Worm (Caenorhabditis elegans) whole organism, young adult: ENCODE results near the gene C06A1.7.

Experiments used
- C17E4.6 ChIP-seq: fragments of 200-800 bp; sonication (Bioruptor generic); IDR thresholded peaks from 2 replicates; pipeline ENCODE4 v1.3.6; 2022; ENCODE audit warnings: missing genetic modification reagents, missing genetic modification characterization, missing compliant biosample characterization
- F39B2.1 ChIP-seq: fragments of 200-800 bp; sonication (Bioruptor generic); IDR thresholded peaks from 2 replicates; pipeline ENCODE4 v1.3.6; 2022; ENCODE audit warnings: missing genetic modification reagents, missing genetic modification characterization, missing compliant biosample characterization
- F57A8.1 ChIP-seq: fragments of 200-800 bp; sonication (Bioruptor generic); optimal IDR thresholded peaks from 2 replicates; lab custom pipeline; 2018; ENCODE audit warnings: mild to moderate bottlenecking, missing genetic modification characterization, moderate library complexity, missing compliant biosample characterization
- K11D2.4 ChIP-seq: fragments of 200-800 bp; sonication (Bioruptor generic); IDR thresholded peaks from 2 replicates; pipeline ENCODE4 v1.3.6; 2022; ENCODE audit warnings: missing genetic modification reagents, missing genetic modification characterization, missing compliant biosample characterization
- Y53G8AR.9 ChIP-seq: fragments of 200-800 bp; sonication (Bioruptor generic); conservative IDR thresholded peaks from 2 replicates; pipeline ENCODE4 v1.3.6; 2022; ENCODE audit warnings: missing genetic modification reagents, missing genetic modification characterization, missing compliant biosample characterization
- Y67H2A.10 ChIP-seq: fragments of 200-800 bp; sonication (Bioruptor generic); conservative IDR thresholded peaks from 2 replicates; pipeline ENCODE4 v1.3.6; 2022; ENCODE audit warnings: missing genetic modification reagents, missing genetic modification characterization, missing compliant biosample characterization
- ama-1 ChIP-seq, 3 experiments: fragments of 150-350 bp in 1 of 3; sonication (generic microtip) in 2 of 3; optimal IDR thresholded peaks; 2 replicates each; lab custom pipeline; 2014 to 2018; ENCODE audit warnings: missing biosample characterization in 2 of 3, missing genetic modification characterization in 2 of 3, missing genetic modification reagents in 2 of 3
- bed-2 ChIP-seq: fragments of 200-800 bp; sonication (Bioruptor generic); IDR thresholded peaks from 2 replicates; pipeline ENCODE4 v1.3.6; 2022; ENCODE audit warnings: missing genetic modification reagents, missing genetic modification characterization, missing compliant biosample characterization
- ccch-3 ChIP-seq: fragments of 200-800 bp; sonication (Bioruptor generic); optimal IDR thresholded peaks from 2 replicates; lab custom pipeline; 2018; ENCODE audit warnings: mild to moderate bottlenecking, missing genetic modification characterization, missing compliant biosample characterization
- cebp-1 ChIP-seq, 2 experiments: fragments of 200-800 bp in 1 of 2; sonication (Bioruptor generic) in 1 of 2; sonication (generic microtip) in 1 of 2; IDR thresholded peaks in 1 of 2; optimal IDR thresholded peaks in 1 of 2; 2 replicates each; pipeline versions ENCODE4 v1.3.6 to Lab custom; 2017 to 2022; ENCODE audit warnings: missing compliant biosample characterization in 2 of 2, missing genetic modification characterization in 2 of 2, mild to moderate bottlenecking in 1 of 2, missing genetic modification reagents in 1 of 2, moderate library complexity in 1 of 2
- ceh-27 ChIP-seq: fragments of 200-800 bp; sonication (Bioruptor generic); optimal IDR thresholded peaks from 2 replicates; lab custom pipeline; 2018; ENCODE audit warnings: mild to moderate bottlenecking, missing genetic modification characterization, moderate library complexity, missing compliant biosample characterization
- ceh-79 ChIP-seq: sonication (generic microtip); optimal IDR thresholded peaks from 2 replicates; lab custom pipeline; 2017; ENCODE audit warnings: mild to moderate bottlenecking, missing genetic modification characterization, missing compliant biosample characterization
- ceh-91 ChIP-seq: fragments of 200-800 bp; sonication (Bioruptor generic); IDR thresholded peaks from 2 replicates; pipeline ENCODE4 v1.3.6; 2022; ENCODE audit warnings: missing genetic modification reagents, missing genetic modification characterization, missing compliant biosample characterization
- chd-7 ChIP-seq: sonication (generic microtip); optimal IDR thresholded peaks from 2 replicates; lab custom pipeline; 2016; ENCODE audit warnings: mild to moderate bottlenecking, missing genetic modification characterization, moderate library complexity, missing compliant biosample characterization
- dpff-1 ChIP-seq: sonication (generic microtip); optimal IDR thresholded peaks from 2 replicates; lab custom pipeline; 2017; ENCODE audit warnings: mild to moderate bottlenecking, missing genetic modification characterization, missing compliant biosample characterization
- egl-18 ChIP-seq: fragments of 200-800 bp; sonication (Bioruptor generic); IDR thresholded peaks from 2 replicates; pipeline ENCODE4 v1.3.6; 2022; ENCODE audit warnings: missing genetic modification reagents, missing genetic modification characterization, missing compliant biosample characterization
- hlh-26 ChIP-seq: fragments of 200-800 bp; sonication (Bioruptor generic); conservative IDR thresholded peaks from 2 replicates; pipeline ENCODE4 v1.3.6; 2022; ENCODE audit warnings: missing genetic modification reagents, missing genetic modification characterization, missing compliant biosample characterization
- hmg-1.2 ChIP-seq: fragments of 200-800 bp; sonication (Bioruptor generic); IDR thresholded peaks from 2 replicates; pipeline ENCODE4 v1.3.6; 2022; ENCODE audit warnings: missing genetic modification reagents, missing genetic modification characterization, missing compliant biosample characterization
- hrde-1 ChIP-seq: sonication (generic microtip); optimal IDR thresholded peaks from 2 replicates; lab custom pipeline; 2016; ENCODE audit warnings: missing genetic modification characterization, mild to moderate bottlenecking, missing compliant biosample characterization, moderate library complexity, missing genotype, missing genetic modification reagents, borderline replicate concordance
- let-607 ChIP-seq, 2 experiments: fragments of 200-800 bp in 1 of 2; sonication (Bioruptor generic) in 1 of 2; sonication (generic microtip) in 1 of 2; optimal IDR thresholded peaks; 2 replicates each; lab custom pipeline; 2016 to 2018; ENCODE audit warnings: mild to moderate bottlenecking in 2 of 2, missing compliant biosample characterization in 2 of 2, missing genetic modification characterization in 2 of 2, moderate library complexity in 2 of 2, missing genotype in 1 of 2
- lin-26 ChIP-seq: fragments of 200-800 bp; sonication (Bioruptor generic); IDR thresholded peaks from 2 replicates; pipeline ENCODE4 v1.3.6; 2022; ENCODE audit warnings: missing genetic modification reagents, missing genetic modification characterization, missing compliant biosample characterization
- lir-1 ChIP-seq: fragments of 200-800 bp; sonication (Bioruptor generic); conservative IDR thresholded peaks from 2 replicates; pipeline ENCODE4 v1.3.6; 2022; ENCODE audit warnings: missing genetic modification reagents, missing genetic modification characterization, missing compliant biosample characterization
- madf-10 ChIP-seq: sonication (generic microtip); optimal IDR thresholded peaks from 2 replicates; lab custom pipeline; 2016; ENCODE audit warnings: mild to moderate bottlenecking, missing genetic modification characterization, missing compliant biosample characterization
- madf-6 ChIP-seq: fragments of 200-800 bp; sonication (Bioruptor generic); IDR thresholded peaks from 2 replicates; pipeline ENCODE4 v1.3.6; 2022; ENCODE audit warnings: missing genetic modification reagents, missing genetic modification characterization, missing compliant biosample characterization
- mxl-1 ChIP-seq: sonication (generic microtip); optimal IDR thresholded peaks from 2 replicates; lab custom pipeline; 2016; ENCODE audit warnings: missing genetic modification characterization, missing compliant biosample characterization
- nfya-1 ChIP-seq: sonication (generic microtip); optimal IDR thresholded peaks from 2 replicates; lab custom pipeline; 2017; ENCODE audit warnings: antibody characterized with exemption, missing compliant biosample characterization, missing genetic modification characterization, borderline replicate concordance; ENCODE audit not compliant: insufficient read depth
- nfyb-1 ChIP-seq: fragments of 200-800 bp; sonication (Bioruptor generic); IDR thresholded peaks from 2 replicates; pipeline ENCODE4 v1.3.6; 2022; ENCODE audit warnings: missing genetic modification reagents, missing genetic modification characterization, missing compliant biosample characterization
- nhr-120 ChIP-seq: fragments of 200-800 bp; sonication (Bioruptor generic); IDR thresholded peaks from 2 replicates; pipeline ENCODE4 v1.3.6; 2022; ENCODE audit warnings: missing genetic modification characterization, missing compliant biosample characterization
- pbrm-1 ChIP-seq: fragments of 200-800 bp; sonication (Bioruptor generic); IDR thresholded peaks from 2 replicates; pipeline ENCODE4 v1.3.6; 2022; ENCODE audit warnings: missing genetic modification reagents, missing genetic modification characterization, missing compliant biosample characterization
- pha-4 ChIP-seq: fragments of 150-350 bp; sonication (generic microtip); optimal IDR thresholded peaks from 2 replicates; lab custom pipeline; 2014; ENCODE audit warnings: missing biosample characterization, missing genetic modification reagents, missing genetic modification characterization
- rec-8 ChIP-seq, 2 experiments: sonication (generic microtip); optimal IDR thresholded peaks; 2 replicates each; lab custom pipeline; 2016; ENCODE audit warnings: mild to moderate bottlenecking in 2 of 2, missing genetic modification characterization in 2 of 2, missing genetic modification reagents in 2 of 2, missing genotype in 2 of 2, missing biosample characterization in 1 of 2, missing compliant biosample characterization in 1 of 2, moderate library complexity in 1 of 2
- repo-1 ChIP-seq: sonication (generic microtip); optimal IDR thresholded peaks from 2 replicates; lab custom pipeline; 2017; ENCODE audit warnings: mild to moderate bottlenecking, missing genetic modification characterization, missing compliant biosample characterization
- sdz-38 ChIP-seq: sonication (generic microtip); optimal IDR thresholded peaks from 2 replicates; lab custom pipeline; 2016; ENCODE audit warnings: missing genotype, missing genetic modification characterization, missing compliant biosample characterization
- somi-1 ChIP-seq: fragments of 200-800 bp; sonication (Bioruptor generic); optimal IDR thresholded peaks from 2 replicates; lab custom pipeline; 2018; ENCODE audit warnings: mild to moderate bottlenecking, missing genetic modification characterization, missing compliant biosample characterization
- tbp1 ChIP-seq: fragments of 200-800 bp; sonication (Bioruptor generic); optimal IDR thresholded peaks from 2 replicates; lab custom pipeline; 2018; ENCODE audit warnings: mild to moderate bottlenecking, missing genetic modification characterization, missing compliant biosample characterization
- tbx-9 ChIP-seq: sonication (generic microtip); optimal IDR thresholded peaks from 2 replicates; lab custom pipeline; 2016; ENCODE audit warnings: borderline replicate concordance, missing genetic modification characterization, inconsistent platforms, missing compliant biosample characterization
- xnd-1 ChIP-seq: sonication (generic microtip); optimal IDR thresholded peaks from 2 replicates; lab custom pipeline; 2016; ENCODE audit warnings: missing genotype, missing genetic modification reagents, missing genetic modification characterization, missing compliant biosample characterization
- zfh-2 ChIP-seq: fragments of 200-800 bp; sonication (Bioruptor generic); conservative IDR thresholded peaks from 2 replicates; pipeline ENCODE4 v1.3.6; 2022; ENCODE audit warnings: missing genetic modification reagents, missing genetic modification characterization, missing compliant biosample characterization
- ztf-25 ChIP-seq: fragments of 200-800 bp; sonication (Bioruptor generic); IDR thresholded peaks from 2 replicates; pipeline ENCODE4 v1.3.6; 2022; ENCODE audit warnings: missing genetic modification reagents, missing genetic modification characterization, missing compliant biosample characterization
- ztf-26 ChIP-seq: sonication (generic microtip); optimal IDR thresholded peaks from 2 replicates; lab custom pipeline; 2017; ENCODE audit warnings: missing genetic modification characterization, missing compliant biosample characterization

The C06A1.7 gene

DNA sequence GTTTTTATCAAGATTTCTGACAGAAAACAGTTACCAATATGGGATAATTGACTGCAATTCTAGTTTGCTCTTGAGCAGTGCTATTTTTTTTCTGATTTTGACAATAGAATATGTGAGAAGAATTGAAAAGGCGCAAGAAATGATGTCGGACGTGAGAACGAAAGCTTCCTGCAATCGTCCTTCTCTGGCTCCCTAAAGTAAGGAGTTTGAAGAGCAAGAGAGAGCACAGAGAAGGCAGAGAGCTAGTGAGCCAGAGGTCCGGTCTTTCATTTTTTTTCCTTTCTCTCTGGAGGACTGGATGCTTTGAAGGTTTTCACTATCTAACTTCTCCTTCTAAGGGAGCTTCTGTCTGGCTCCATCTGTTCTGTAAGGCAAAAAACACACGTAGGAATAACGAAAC is 14.5 kb upstream of the C06A1.7 start:
- TF ChIP-seq somi-1: no peak
- TF ChIP-seq Y67H2A.10 (GFP tag; lab: Robert Waterston, UW): no peak
- TF ChIP-seq ama-1 (optimal IDR thresholded peaks at IDR 0.05; lab: Kevin White, UChicago): peak; percentile 82
- no peak for TF ChIP-seq ama-1 (GFP tag; optimal IDR thresholded peaks at IDR 0.05; lab: Kevin White, UChicago)
- TF ChIP-seq cebp-1 (GFP tag; IDR thresholded peaks at IDR 0.05; lab: Robert Waterston, UW): no peak
- peak; percentile 9 for TF ChIP-seq cebp-1 (tag; optimal IDR thresholded peaks at IDR 0.05; lab: Kevin White, UChicago)
- peak; percentile 17; the same call in 1 of the 2 replicates for TF ChIP-seq zfh-2 (GFP tag; lab: Robert Waterston, UW)
- no peak for TF ChIP-seq ceh-91
- TF ChIP-seq, all 124 proteins: peak for 3

DNA sequence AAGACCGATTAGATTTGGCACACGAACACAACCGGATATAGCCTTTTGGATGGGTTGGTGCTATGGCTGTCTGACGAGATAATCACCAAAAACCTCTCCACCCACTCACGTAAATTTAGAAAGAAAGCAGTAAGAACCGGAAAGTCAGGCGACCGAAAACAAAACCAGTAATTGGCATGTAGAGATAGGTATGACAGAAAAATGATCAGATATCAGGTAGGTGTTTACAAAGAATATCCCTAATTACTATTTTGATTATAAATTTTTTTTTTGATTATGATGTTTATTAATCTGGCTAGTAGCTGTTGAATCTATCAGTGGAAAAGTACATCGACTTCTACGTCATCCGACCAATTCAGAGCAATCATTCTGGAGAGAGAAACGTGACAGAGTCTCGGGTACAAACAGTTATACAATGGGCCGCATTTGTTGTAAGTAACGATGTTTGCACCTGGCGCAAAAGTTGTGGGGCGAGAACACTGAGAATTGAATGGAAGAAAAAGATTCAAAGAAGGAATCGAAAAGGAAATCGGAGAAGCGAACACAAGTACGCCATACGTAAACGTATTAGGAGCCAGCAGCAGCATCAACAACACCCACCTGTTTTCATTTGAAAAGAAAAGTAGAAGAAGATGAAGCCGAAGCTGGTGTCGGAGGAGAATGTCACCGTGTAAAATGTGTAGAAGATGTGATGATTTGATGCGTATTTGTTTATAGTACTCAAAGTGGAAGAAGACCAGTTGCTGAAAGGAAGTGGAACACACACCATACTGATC is 13.6 kb upstream of the C06A1.7 start:
- TF ChIP-seq nfyb-1 (GFP tag; lab: Robert Waterston, UW) (0 out of 2 replicates have a peak, but pooled peaks have one; percentile 42), ama-1 (optimal IDR thresholded peaks at IDR 0.05; lab: Kevin White, UChicago) (peak; percentile 42), ama-1 (GFP tag; optimal IDR thresholded peaks at IDR 0.05; lab: Kevin White, UChicago) (peak in 1 of 2 experiments; percentile 2), hmg-1.2 (GFP tag; lab: Robert Waterston, UW) (no peak), mxl-1 (no peak), cebp-1 (GFP tag; IDR thresholded peaks at IDR 0.05; lab: Robert Waterston, UW) (no peak), cebp-1 (tag; optimal IDR thresholded peaks at IDR 0.05; lab: Kevin White, UChicago) (peak; percentile 10), ztf-26 (tag; lab: Kevin White, UChicago) (peak; percentile 8), dpff-1 (tag; lab: Kevin White, UChicago) (no peak), rec-8 (tag; optimal IDR thresholded peaks at IDR 0.05; lab: Kevin White, UChicago) (no peak), Y53G8AR.9 (peak; percentile 60; the same call in 1 of the 2 replicates), lin-26 (GFP tag; lab: Robert Waterston, UW) (0 out of 2 replicates have a peak, but pooled peaks have one; percentile 14), chd-7 (tag; lab: Kevin White, UChicago) (peak; percentile 29)

DNA sequence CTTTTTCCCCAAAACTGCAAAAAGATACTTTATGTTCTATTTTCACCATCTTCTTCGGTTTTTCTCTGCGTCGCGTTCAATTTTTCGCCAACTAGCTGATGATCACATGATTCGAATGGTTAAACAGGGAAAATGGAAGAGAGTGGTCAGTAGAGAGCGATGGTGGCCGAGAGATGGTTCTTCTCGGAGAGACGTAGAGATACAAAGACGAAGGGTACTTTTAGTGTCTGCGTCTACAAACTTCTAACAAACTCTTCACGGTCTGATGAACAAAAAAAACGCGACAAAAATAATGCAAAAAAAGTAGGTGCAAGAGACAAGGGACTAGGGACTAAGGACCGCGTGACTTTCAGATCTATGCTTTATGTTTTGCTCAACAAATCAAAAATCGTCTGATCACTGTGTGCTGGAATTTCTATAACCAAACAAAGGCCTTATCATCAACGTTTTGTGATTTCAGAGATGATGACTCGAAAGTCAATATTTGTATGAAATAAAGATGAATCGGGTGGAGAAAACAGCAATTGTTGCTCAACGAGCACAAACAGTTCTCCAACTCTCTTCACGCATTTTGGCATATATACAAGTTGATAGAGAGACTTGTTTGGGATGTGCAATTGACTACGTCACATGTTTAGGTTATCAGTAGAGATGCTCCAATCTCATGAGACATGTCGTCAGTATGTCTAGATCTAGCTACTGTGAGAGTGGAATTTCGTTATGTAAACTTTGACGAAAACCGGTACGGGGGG is 12.5 kb upstream of the C06A1.7 start:
- TF ChIP-seq lir-1 (0 out of 2 replicates have a peak, but pooled peaks have one; percentile 49), xnd-1 (tag; lab: Kevin White, UChicago) (no peak), bed-2 (no peak), ceh-79 (tag; lab: Kevin White, UChicago) (peak; percentile 75), K11D2.4 (peak; percentile 74), hlh-26 (GFP tag; lab: Robert Waterston, UW) (no peak), madf-10 (tag; lab: Kevin White, UChicago) (peak; percentile 67), ceh-91 (no peak), tbx-9 (no peak), hrde-1 (tag; lab: Kevin White, UChicago) (no peak), nfya-1 (no peak), let-607 (tag; optimal IDR thresholded peaks at IDR 0.05; lab: Kevin White, UChicago) (peak in 1 of 2 experiments; percentile 66), somi-1 (peak; percentile 87), repo-1 (no peak), pha-4 (tag; lab: Kevin White, UChicago) (no peak), egl-18 (GFP tag; lab: Robert Waterston, UW) (no peak), madf-6 (no peak), pbrm-1 (peak; percentile 45; the same call in 1 of the 2 replicates), C17E4.6 (GFP tag; lab: Robert Waterston, UW) (no peak), sdz-38 (tag; lab: Kevin White, UChicago) (no peak), ztf-25 (GFP tag; lab: Robert Waterston, UW) (no peak), nhr-120 (GFP tag; lab: Robert Waterston, UW) (no peak), F57A8.1 (GFP tag; lab: Kevin White, UChicago) (no peak), F39B2.1 (GFP tag; lab: Robert Waterston, UW) (no peak), ceh-27 (GFP tag; lab: Kevin White, UChicago) (peak; percentile 82), ccch-3 (no peak), tbp1 (peak; percentile 52)
